Worm (Caenorhabditis elegans) whole organism, young adult: ENCODE results near the gene Y47D3A.34.

Experiments
- B0019.2 ChIP-seq: fragments of 200-800 bp; sonication (Bioruptor generic); conservative IDR thresholded peaks from 2 replicates; pipeline ENCODE4 v1.3.6; 2022; ENCODE audit warnings: missing genetic modification reagents, missing genetic modification characterization, missing compliant biosample characterization
- B0261.1 ChIP-seq: sonication (generic microtip); optimal IDR thresholded peaks from 2 replicates; lab custom pipeline; 2016; ENCODE audit warnings: mild to moderate bottlenecking, missing genetic modification characterization, moderate library complexity, missing compliant biosample characterization
- D2030.7 ChIP-seq: fragments of 200-800 bp; sonication (Bioruptor generic); IDR thresholded peaks from 2 replicates; pipeline ENCODE4 v1.3.6; 2022; ENCODE audit warnings: missing genetic modification reagents, missing genetic modification characterization, missing compliant biosample characterization
- F10E7.11 ChIP-seq: sonication (generic microtip); optimal IDR thresholded peaks from 2 replicates; lab custom pipeline; 2017; ENCODE audit warnings: mild to moderate bottlenecking, missing genetic modification characterization, moderate library complexity, missing compliant biosample characterization
- F33H1.4 ChIP-seq: fragments of 200-800 bp; sonication (Bioruptor generic); IDR thresholded peaks from 2 replicates; pipeline ENCODE4 v1.3.6; 2022; ENCODE audit warnings: missing genetic modification reagents, missing genetic modification characterization, missing compliant biosample characterization
- F49E8.2 ChIP-seq: sonication (generic microtip); optimal IDR thresholded peaks from 3 replicates; lab custom pipeline; 2017; ENCODE audit warnings: missing genetic modification characterization, mild to moderate bottlenecking, missing compliant biosample characterization, antibody characterized with exemption, moderate library complexity; ENCODE audit not compliant: insufficient read depth
- T07F8.4 ChIP-seq: sonication (generic microtip); optimal IDR thresholded peaks from 2 replicates; lab custom pipeline; 2016; ENCODE audit warnings: mild to moderate bottlenecking, missing genetic modification characterization, moderate library complexity, missing compliant biosample characterization
- Y56A3A.18 ChIP-seq: fragments of 200-800 bp; sonication (Bioruptor generic); IDR thresholded peaks from 2 replicates; pipeline ENCODE4 v1.3.6; 2022; ENCODE audit warnings: missing genetic modification reagents, missing genetic modification characterization, missing compliant biosample characterization
- ZK185.1 ChIP-seq: sonication (generic microtip); optimal IDR thresholded peaks from 2 replicates; lab custom pipeline; 2016; ENCODE audit warnings: mild to moderate bottlenecking, missing genetic modification characterization, missing compliant biosample characterization; ENCODE audit not compliant: poor library complexity, severe bottlenecking
- aptf-2 ChIP-seq: fragments of 200-800 bp; sonication (Bioruptor generic); conservative IDR thresholded peaks from 2 replicates; pipeline ENCODE4 v1.3.6; 2022; ENCODE audit warnings: missing genetic modification reagents, missing genetic modification characterization, missing compliant biosample characterization
- aptf-3 ChIP-seq: fragments of 200-800 bp; sonication (Bioruptor generic); IDR thresholded peaks from 2 replicates; pipeline ENCODE4 v1.3.6; 2022; ENCODE audit warnings: missing genetic modification characterization, missing compliant biosample characterization
- bed-1 ChIP-seq: fragments of 200-800 bp; sonication (Bioruptor generic); IDR thresholded peaks from 2 replicates; pipeline ENCODE4 v1.3.6; 2022; ENCODE audit warnings: missing genetic modification reagents, missing genetic modification characterization, missing compliant biosample characterization
- ccch-3 ChIP-seq: fragments of 200-800 bp; sonication (Bioruptor generic); optimal IDR thresholded peaks from 2 replicates; lab custom pipeline; 2018; ENCODE audit warnings: mild to moderate bottlenecking, missing genetic modification characterization, missing compliant biosample characterization
- cebp-1 ChIP-seq, 2 experiments: fragments of 200-800 bp in 1 of 2; sonication (Bioruptor generic) in 1 of 2; sonication (generic microtip) in 1 of 2; IDR thresholded peaks in 1 of 2; optimal IDR thresholded peaks in 1 of 2; 2 replicates each; pipeline versions ENCODE4 v1.3.6 to Lab custom; 2017 to 2022; ENCODE audit warnings: missing compliant biosample characterization in 2 of 2, missing genetic modification characterization in 2 of 2, mild to moderate bottlenecking in 1 of 2, missing genetic modification reagents in 1 of 2, moderate library complexity in 1 of 2
- cebp-2 ChIP-seq: fragments of 200-800 bp; sonication (Bioruptor generic); IDR thresholded peaks from 2 replicates; pipeline ENCODE4 v1.3.6; 2022; ENCODE audit warnings: missing genetic modification characterization, missing compliant biosample characterization
- ceh-100 ChIP-seq: fragments of 200-800 bp; sonication (Bioruptor generic); IDR thresholded peaks from 2 replicates; pipeline ENCODE4 v1.3.6; 2022; ENCODE audit warnings: missing genetic modification reagents, missing genetic modification characterization, missing compliant biosample characterization
- ceh-27 ChIP-seq: fragments of 200-800 bp; sonication (Bioruptor generic); optimal IDR thresholded peaks from 2 replicates; lab custom pipeline; 2018; ENCODE audit warnings: mild to moderate bottlenecking, missing genetic modification characterization, moderate library complexity, missing compliant biosample characterization
- ceh-58 ChIP-seq: fragments of 200-800 bp; sonication (Bioruptor generic); IDR thresholded peaks from 2 replicates; pipeline ENCODE4 v1.3.6; 2022; ENCODE audit warnings: missing genetic modification characterization, missing compliant biosample characterization
- ceh-79 ChIP-seq: sonication (generic microtip); optimal IDR thresholded peaks from 2 replicates; lab custom pipeline; 2017; ENCODE audit warnings: mild to moderate bottlenecking, missing genetic modification characterization, missing compliant biosample characterization
- chd-7 ChIP-seq: sonication (generic microtip); optimal IDR thresholded peaks from 2 replicates; lab custom pipeline; 2016; ENCODE audit warnings: mild to moderate bottlenecking, missing genetic modification characterization, moderate library complexity, missing compliant biosample characterization
- dox-1 ChIP-seq: fragments of 200-800 bp; sonication (Bioruptor generic); IDR thresholded peaks from 2 replicates; pipeline ENCODE4 v1.3.6; 2022; ENCODE audit warnings: missing genetic modification reagents, missing genetic modification characterization, missing compliant biosample characterization
- efl-1 ChIP-seq: fragments of 150-350 bp; optimal IDR thresholded peaks from 2 replicates; lab custom pipeline; 2014; ENCODE audit warnings: missing biosample characterization, missing genetic modification reagents, missing genetic modification characterization
- ekl-4 ChIP-seq: fragments of 200-800 bp; sonication (Bioruptor generic); IDR thresholded peaks from 2 replicates; pipeline ENCODE4 v1.3.6; 2022; ENCODE audit warnings: missing genetic modification reagents, missing genetic modification characterization, missing compliant biosample characterization
- hlh-12 ChIP-seq: sonication (generic microtip); optimal IDR thresholded peaks from 2 replicates; lab custom pipeline; 2016; ENCODE audit warnings: missing genetic modification characterization, missing compliant biosample characterization
- hmg-1.2 ChIP-seq: fragments of 200-800 bp; sonication (Bioruptor generic); IDR thresholded peaks from 2 replicates; pipeline ENCODE4 v1.3.6; 2022; ENCODE audit warnings: missing genetic modification reagents, missing genetic modification characterization, missing compliant biosample characterization
- hmg-20 ChIP-seq: fragments of 200-800 bp; sonication (Bioruptor generic); IDR thresholded peaks from 2 replicates; pipeline ENCODE4 v1.3.6; 2022; ENCODE audit warnings: missing genetic modification reagents, missing genetic modification characterization, missing compliant biosample characterization
- hsf-1 ChIP-seq: fragments of 200-800 bp; sonication (Bioruptor generic); IDR thresholded peaks from 2 replicates; pipeline ENCODE4 v1.3.6; 2022; ENCODE audit warnings: missing genetic modification reagents, missing genetic modification characterization, missing compliant biosample characterization
- let-607 ChIP-seq, 2 experiments: fragments of 200-800 bp in 1 of 2; sonication (Bioruptor generic) in 1 of 2; sonication (generic microtip) in 1 of 2; optimal IDR thresholded peaks; 2 replicates each; lab custom pipeline; 2016 to 2018; ENCODE audit warnings: mild to moderate bottlenecking in 2 of 2, missing compliant biosample characterization in 2 of 2, missing genetic modification characterization in 2 of 2, moderate library complexity in 2 of 2, missing genotype in 1 of 2
- lin-26 ChIP-seq: fragments of 200-800 bp; sonication (Bioruptor generic); IDR thresholded peaks from 2 replicates; pipeline ENCODE4 v1.3.6; 2022; ENCODE audit warnings: missing genetic modification reagents, missing genetic modification characterization, missing compliant biosample characterization
- madf-6 ChIP-seq: fragments of 200-800 bp; sonication (Bioruptor generic); IDR thresholded peaks from 2 replicates; pipeline ENCODE4 v1.3.6; 2022; ENCODE audit warnings: missing genetic modification reagents, missing genetic modification characterization, missing compliant biosample characterization
- mes-4 ChIP-seq: sonication (generic microtip); optimal IDR thresholded peaks from 2 replicates; lab custom pipeline; 2016; ENCODE audit warnings: missing genotype, missing genetic modification characterization, missing compliant biosample characterization
- mxl-1 ChIP-seq: sonication (generic microtip); optimal IDR thresholded peaks from 2 replicates; lab custom pipeline; 2016; ENCODE audit warnings: missing genetic modification characterization, missing compliant biosample characterization
- nfya-2 ChIP-seq: fragments of 200-800 bp; sonication (Bioruptor generic); IDR thresholded peaks from 2 replicates; pipeline ENCODE4 v1.3.6; 2022; ENCODE audit warnings: missing genetic modification reagents, missing genetic modification characterization, missing compliant biosample characterization
- nfyb-1 ChIP-seq: fragments of 200-800 bp; sonication (Bioruptor generic); IDR thresholded peaks from 2 replicates; pipeline ENCODE4 v1.3.6; 2022; ENCODE audit warnings: missing genetic modification reagents, missing genetic modification characterization, missing compliant biosample characterization
- nhr-80 ChIP-seq: sonication (generic microtip); optimal IDR thresholded peaks from 2 replicates; lab custom pipeline; 2016; ENCODE audit warnings: missing genetic modification characterization, missing compliant biosample characterization
- nhr-90 ChIP-seq: sonication (generic microtip); optimal IDR thresholded peaks from 2 replicates; lab custom pipeline; 2016; ENCODE audit warnings: missing genotype, mild to moderate bottlenecking, missing genetic modification characterization, missing compliant biosample characterization
- rcor-1 ChIP-seq: fragments of 200-800 bp; sonication (Bioruptor generic); IDR thresholded peaks from 2 replicates; pipeline ENCODE4 v1.3.6; 2022; ENCODE audit warnings: missing genetic modification reagents, missing genetic modification characterization, missing compliant biosample characterization
- snpc-1.3 ChIP-seq: sonication (generic microtip); optimal IDR thresholded peaks from 2 replicates; lab custom pipeline; 2017; ENCODE audit warnings: missing genetic modification characterization, mild to moderate bottlenecking, missing compliant biosample characterization, antibody characterized with exemption, moderate library complexity, missing genotype, missing genetic modification reagents; ENCODE audit not compliant: insufficient read depth
- somi-1 ChIP-seq: fragments of 200-800 bp; sonication (Bioruptor generic); optimal IDR thresholded peaks from 2 replicates; lab custom pipeline; 2018; ENCODE audit warnings: mild to moderate bottlenecking, missing genetic modification characterization, missing compliant biosample characterization
- unc-62 ChIP-seq: fragments of 150-350 bp; optimal IDR thresholded peaks from 2 replicates; lab custom pipeline; 2014; ENCODE audit warnings: missing biosample characterization, missing genetic modification reagents, missing genetic modification characterization
- zfh-2 ChIP-seq: fragments of 200-800 bp; sonication (Bioruptor generic); conservative IDR thresholded peaks from 2 replicates; pipeline ENCODE4 v1.3.6; 2022; ENCODE audit warnings: missing genetic modification reagents, missing genetic modification characterization, missing compliant biosample characterization
- ztf-18 ChIP-seq: sonication (generic microtip); optimal IDR thresholded peaks from 2 replicates; lab custom pipeline; 2016; ENCODE audit warnings: missing genotype, mild to moderate bottlenecking, missing genetic modification characterization, missing compliant biosample characterization
- ztf-22 ChIP-seq: fragments of 200-800 bp; sonication (Bioruptor generic); optimal IDR thresholded peaks from 2 replicates; lab custom pipeline; 2018; ENCODE audit warnings: mild to moderate bottlenecking, missing genetic modification characterization, moderate library complexity, missing compliant biosample characterization
- ztf-28 ChIP-seq: fragments of 200-800 bp; sonication (Bioruptor generic); IDR thresholded peaks from 2 replicates; pipeline ENCODE4 v1.3.6; 2022; ENCODE audit warnings: missing genetic modification reagents, missing genetic modification characterization, missing compliant biosample characterization

The Y47D3A.34 gene

ce11 chrIII:11243421-11243820 is 8.8 kb upstream of the Y47D3A.34 start (continued):
- TF ChIP-seq cebp-1 (GFP tag; IDR thresholded peaks at IDR 0.05; lab: Robert Waterston, UW): peak; percentile 42; the same call in 1 of the 2 replicates
- peak; percentile 65 for TF ChIP-seq cebp-1 (tag; optimal IDR thresholded peaks at IDR 0.05; lab: Kevin White, UChicago)
- peak; percentile 69 for TF ChIP-seq ZK185.1 (tag; lab: Kevin White, UChicago)
- no peak for TF ChIP-seq ccch-3 (GFP tag; lab: Kevin White, UChicago)
- no peak for TF ChIP-seq mes-4 (tag; lab: Kevin White, UChicago)
- peak; percentile 54; the same call in 1 of the 2 replicates for TF ChIP-seq hmg-1.2 (GFP tag; lab: Robert Waterston, UW)
- no peak for TF ChIP-seq B0019.2 (GFP tag; lab: Robert Waterston, UW)
- no peak for TF ChIP-seq T07F8.4 (tag; lab: Kevin White, UChicago)
- TF ChIP-seq snpc-1.3: no peak
- peak; percentile 37 for TF ChIP-seq nhr-90 (tag; lab: Kevin White, UChicago)
- no peak for TF ChIP-seq efl-1
- TF ChIP-seq let-607 (tag; optimal IDR thresholded peaks at IDR 0.05; lab: Kevin White, UChicago): peak; percentile 38 to 57
- TF ChIP-seq unc-62 (GFP tag; lab: Kevin White, UChicago): peak; percentile 45
- TF ChIP-seq zfh-2 (GFP tag; lab: Robert Waterston, UW): peak; percentile 45; the same call in 1 of the 2 replicates
- TF ChIP-seq hsf-1: no peak
- no peak for TF ChIP-seq F10E7.11
- TF ChIP-seq bed-1 (GFP tag; lab: Robert Waterston, UW): no peak
- TF ChIP-seq B0261.1 (tag; lab: Kevin White, UChicago): no peak
- no peak for TF ChIP-seq mxl-1 (tag; lab: Kevin White, UChicago)
- TF ChIP-seq nfya-2 (GFP tag; lab: Robert Waterston, UW): no peak
- 0 out of 2 replicates have a peak, but pooled peaks have one; percentile 34 for TF ChIP-seq Y56A3A.18
- peak; percentile 81 for TF ChIP-seq dox-1 (GFP tag; lab: Robert Waterston, UW)
- no peak for TF ChIP-seq aptf-3 (GFP tag; lab: Robert Waterston, UW)
- TF ChIP-seq F33H1.4 (GFP tag; lab: Robert Waterston, UW): no peak
- 0 out of 2 replicates have a peak, but pooled peaks have one; percentile 49 for TF ChIP-seq nfyb-1 (GFP tag; lab: Robert Waterston, UW)
- no peak for TF ChIP-seq hlh-12 (tag; lab: Kevin White, UChicago)
- no peak for TF ChIP-seq aptf-2 (GFP tag; lab: Robert Waterston, UW)
- TF ChIP-seq ztf-18: no peak
- peak; percentile 38 for TF ChIP-seq somi-1 (GFP tag; lab: Kevin White, UChicago)
- TF ChIP-seq ekl-4: no peak
- TF ChIP-seq ztf-28 (GFP tag; lab: Robert Waterston, UW): no peak
- TF ChIP-seq ztf-22 (GFP tag; lab: Kevin White, UChicago): no peak

- no peak for TF ChIP-seq B0261.1 (tag; lab: Kevin White, UChicago)
- TF ChIP-seq nhr-80 (tag; lab: Kevin White, UChicago): peak; percentile 82
Observed at ce11 chrIII:11241583-11242187, 7.0 kb upstream of the Y47D3A.34 start.

- no peak for TF ChIP-seq D2030.7
- no peak for TF ChIP-seq hmg-20 (GFP tag; lab: Robert Waterston, UW)
- TF ChIP-seq ceh-79 (tag; lab: Kevin White, UChicago): no peak
- TF ChIP-seq chd-7: no peak
- TF ChIP-seq madf-6: no peak
- peak; percentile 61 for TF ChIP-seq nhr-80 (tag; lab: Kevin White, UChicago)
- peak; percentile 7; the same call in 1 of the 2 replicates for TF ChIP-seq hmg-1.2 (GFP tag; lab: Robert Waterston, UW)
- no peak for TF ChIP-seq ceh-58 (GFP tag; lab: Robert Waterston, UW)
- no peak for TF ChIP-seq rcor-1 (GFP tag; lab: Robert Waterston, UW)
- no peak for TF ChIP-seq let-607 (tag; optimal IDR thresholded peaks at IDR 0.05; lab: Kevin White, UChicago)
- no peak for TF ChIP-seq cebp-2
- TF ChIP-seq F49E8.2: no peak
- no peak for TF ChIP-seq ceh-27
- TF ChIP-seq cebp-1 (GFP tag; IDR thresholded peaks at IDR 0.05; lab: Robert Waterston, UW): no peak
- TF ChIP-seq cebp-1 (tag; optimal IDR thresholded peaks at IDR 0.05; lab: Kevin White, UChicago): peak; percentile 7
- no peak for TF ChIP-seq lin-26
- TF ChIP-seq ztf-22 (GFP tag; lab: Kevin White, UChicago): no peak
- no peak for TF ChIP-seq ceh-100 (GFP tag; lab: Robert Waterston, UW)
Observed at ce11 chrIII:11240776-11241175, 6.1 kb upstream of the Y47D3A.34 start.
